Worm (Caenorhabditis elegans): ENCODE measurements around the gene T24A6.17.

Gene T24A6.17

ce11 chrV:3526882-3527281 is 37.4 kb downstream of the T24A6.17 start, which contains the start of gene str-260:
Gene str-260, plus strand, starts transcription at chrV:3527182.
- TF ChIP-seq aly-2 (tag; optimal IDR thresholded peaks at IDR 0.05) (no peak), ztf-11 (tag; optimal IDR thresholded peaks at IDR 0.05) (no peak), ztf-4 (tag; optimal IDR thresholded peaks at IDR 0.05) (no peak), lin-15B (tag; optimal IDR thresholded peaks at IDR 0.05) (no peak), lsy-12 (tag; optimal IDR thresholded peaks at IDR 0.05) (no peak), fkh-2 (tag; optimal IDR thresholded peaks at IDR 0.05) (no peak), snpc-4 (tag; optimal IDR thresholded peaks at IDR 0.05) (no peak), elt-3 (tag; optimal IDR thresholded peaks at IDR 0.05) (no peak), unc-62 (GFP tag; optimal IDR thresholded peaks at IDR 0.05) (no peak), nhr-23 (tag; optimal IDR thresholded peaks at IDR 0.05) (no peak), nhr-76 (tag; optimal IDR thresholded peaks at IDR 0.05) (no peak), egl-27 (tag; optimal IDR thresholded peaks at IDR 0.05) (no peak), nhr-77 (tag; optimal IDR thresholded peaks at IDR 0.05) (no peak), nhr-237 (tag; optimal IDR thresholded peaks at IDR 0.05) (no peak)

ce11 chrV:3524970-3525369 is 39.3 kb downstream of the T24A6.17 start, which contains the start of gene T24A6.7:
Gene T24A6.7, plus strand, starts transcription at chrV:3525270.
- TF ChIP-seq fos-1 (tag; optimal IDR thresholded peaks at IDR 0.05): no peak
- TF ChIP-seq nhr-67 (tag; optimal IDR thresholded peaks at IDR 0.05): no peak
- TF ChIP-seq egl-5 (tag; optimal IDR thresholded peaks at IDR 0.05): no peak

ce11 chrV:3523262-3523661 is 41.0 kb downstream of the T24A6.17 start, which contains the start of gene irg-1:
Gene irg-1, plus strand, starts transcription at chrV:3523587.
- TF ChIP-seq tbx-2 (tag; optimal IDR thresholded peaks at IDR 0.05) (no peak), ceh-16 (tag; optimal IDR thresholded peaks at IDR 0.05) (no peak), pqm-1 (tag; optimal IDR thresholded peaks at IDR 0.05) (peak; percentile 37)

DNA sequence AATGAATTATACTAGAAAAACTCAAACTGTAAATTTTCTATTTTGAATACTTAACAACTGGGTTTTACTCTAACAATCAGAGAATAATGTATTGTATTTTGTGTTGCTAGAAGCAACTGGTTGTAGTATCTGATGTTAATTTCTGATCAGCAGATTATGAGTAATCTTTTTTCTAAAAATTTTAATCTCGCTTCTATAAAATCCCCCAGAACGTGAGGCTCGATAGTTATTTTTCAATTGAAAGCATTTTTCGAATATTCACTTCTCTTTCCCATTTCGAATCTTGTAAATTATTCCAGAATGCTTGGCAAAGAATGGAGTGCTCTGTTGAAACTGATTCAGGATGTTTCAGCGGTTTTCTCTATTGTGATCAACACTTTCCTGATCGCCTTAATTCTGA is 46.3 kb downstream of the T24A6.17 start, which contains the start of gene str-227:
str-227 (plus strand) TSS at position 301 of the 400 bp plus-strand sequence.
- TF ChIP-seq elt-2 (tag; optimal IDR thresholded peaks at IDR 0.05) (no peak), zag-1 (tag; optimal IDR thresholded peaks at IDR 0.05) (no peak), egl-5 (tag; optimal IDR thresholded peaks at IDR 0.05) (no peak), ceh-28 (tag; optimal IDR thresholded peaks at IDR 0.05) (no peak), nhr-67 (tag; optimal IDR thresholded peaks at IDR 0.05) (no peak), skn-1 (tag; optimal IDR thresholded peaks at IDR 0.05) (no peak), ztf-11 (tag; optimal IDR thresholded peaks at IDR 0.05) (no peak), ceh-9 (tag; optimal IDR thresholded peaks at IDR 0.05) (no peak), ama-1 (optimal IDR thresholded peaks at IDR 0.05) (no peak), lin-39 (tag; optimal IDR thresholded peaks at IDR 0.05) (no peak), nhr-25 (tag; optimal IDR thresholded peaks at IDR 0.05) (no peak), eor-1 (tag; optimal IDR thresholded peaks at IDR 0.05) (no peak), nhr-76 (tag; optimal IDR thresholded peaks at IDR 0.05) (no peak), nhr-77 (tag; optimal IDR thresholded peaks at IDR 0.05) (no peak), nhr-28 (tag; optimal IDR thresholded peaks at IDR 0.05) (no peak), pqm-1 (tag; optimal IDR thresholded peaks at IDR 0.05) (no peak), hmg-11 (tag; optimal IDR thresholded peaks at IDR 0.05) (no peak), nfya-1 (tag; optimal IDR thresholded peaks at IDR 0.05; ENCODE audit: insufficient read depth) (no peak)

All from whole organism, L3 larva.